Worm (Caenorhabditis elegans) whole organism, L1 larva: ENCODE results near the gene gck-3.
"Not testable (repeated sequence)": the region's sequence is repeated elsewhere in the genome, so short reads cannot be mapped to it uniquely, and the experiment has no call there.

Experiments used
- F16B12.6 ChIP-seq: fragments of 150-350 bp; optimal IDR thresholded peaks from 2 replicates; lab custom pipeline; 2014; ENCODE audit warnings: missing biosample characterization, missing genetic modification characterization
- aha-1 ChIP-seq: fragments of 150-350 bp; optimal IDR thresholded peaks from 2 replicates; lab custom pipeline; 2014; ENCODE audit warnings: missing biosample characterization, missing genetic modification characterization
- aly-2 ChIP-seq: fragments of 150-350 bp; optimal IDR thresholded peaks from 2 replicates; lab custom pipeline; 2014; ENCODE audit warnings: missing biosample characterization, missing genetic modification characterization
- blmp-1 ChIP-seq: fragments of 150-350 bp; optimal IDR thresholded peaks from 2 replicates; lab custom pipeline; 2014; ENCODE audit warnings: missing biosample characterization, missing genetic modification characterization
- ceh-63 ChIP-seq: fragments of 200-800 bp; sonication (Bioruptor generic); optimal IDR thresholded peaks from 2 replicates; lab custom pipeline; 2018; ENCODE audit warnings: mild to moderate bottlenecking, missing genetic modification characterization, missing compliant biosample characterization
- ceh-8 ChIP-seq: fragments of 200-800 bp; sonication (Bioruptor generic); optimal IDR thresholded peaks from 2 replicates; lab custom pipeline; 2018; ENCODE audit warnings: mild to moderate bottlenecking, missing genetic modification characterization, moderate library complexity, missing compliant biosample characterization
- ceh-82 ChIP-seq, 3 experiments: fragments of 150-350 bp in 1 of 3; sonication (generic microtip) in 2 of 3; optimal IDR thresholded peaks; 2 replicates each; lab custom pipeline; 2014 to 2017; ENCODE audit warnings: missing biosample characterization in 3 of 3, missing genetic modification characterization in 3 of 3
- ceh-88 ChIP-seq: fragments of 200-800 bp; sonication (Bioruptor generic); IDR thresholded peaks from 2 replicates; pipeline ENCODE4 v1.3.6; 2022; ENCODE audit warnings: missing genetic modification characterization, missing compliant biosample characterization
- efl-1 ChIP-seq, 4 experiments: fragments of 150-350 bp; optimal IDR thresholded peaks in 3 of 4; peaks in 1 of 4; 1 replicate in 1 of 4; 2 replicates in 3 of 4; lab custom pipeline; 2014; ENCODE audit warnings: missing biosample characterization in 2 of 4, missing genetic modification characterization in 2 of 4, missing genetic modification reagents in 2 of 4
- egl-13 ChIP-seq: sonication (generic microtip); optimal IDR thresholded peaks from 2 replicates; lab custom pipeline; 2016; ENCODE audit warnings: missing genotype, missing genetic modification reagents, missing genetic modification characterization, missing compliant biosample characterization
- egl-27 ChIP-seq, 2 experiments: fragments of 150-350 bp in 1 of 2; sonication (generic microtip); optimal IDR thresholded peaks; 3 replicates each; lab custom pipeline; 2017 to 2018; ENCODE audit warnings: missing biosample characterization in 2 of 2, missing genetic modification characterization in 2 of 2, missing genetic modification reagents in 2 of 2
- elt-2 ChIP-seq: sonication (generic microtip); optimal IDR thresholded peaks from 2 replicates; lab custom pipeline; 2016; ENCODE audit warnings: missing genetic modification characterization, mild to moderate bottlenecking, inconsistent platforms, missing compliant biosample characterization, missing genetic modification reagents
- fkh-10 ChIP-seq: sonication (generic microtip); optimal IDR thresholded peaks from 2 replicates; lab custom pipeline; 2017; ENCODE audit warnings: missing biosample characterization, missing genetic modification reagents, missing genetic modification characterization
- fkh-4 ChIP-seq: sonication (generic microtip); optimal IDR thresholded peaks from 2 replicates; lab custom pipeline; 2016; ENCODE audit warnings: missing compliant biosample characterization, missing genetic modification characterization, borderline replicate concordance
- fkh-8 ChIP-seq: sonication (generic microtip); optimal IDR thresholded peaks from 2 replicates; lab custom pipeline; 2016; ENCODE audit warnings: mild to moderate bottlenecking, missing genetic modification characterization, missing compliant biosample characterization
- fos-1 ChIP-seq: fragments of 150-350 bp; optimal IDR thresholded peaks from 2 replicates; lab custom pipeline; 2014; ENCODE audit warnings: missing biosample characterization, missing genetic modification characterization
- irx-1 ChIP-seq: sonication (generic microtip); optimal IDR thresholded peaks from 2 replicates; lab custom pipeline; 2016; ENCODE audit warnings: missing genetic modification characterization, missing compliant biosample characterization
- isw-1 ChIP-seq: fragments of 200-800 bp; sonication (Bioruptor generic); IDR thresholded peaks from 2 replicates; pipeline ENCODE4 v1.3.6; 2022; ENCODE audit warnings: missing genetic modification characterization, missing compliant biosample characterization
- lin-13 ChIP-seq: fragments of 150-350 bp; optimal IDR thresholded peaks from 2 replicates; lab custom pipeline; 2014; ENCODE audit warnings: missing biosample characterization, missing genetic modification reagents, missing genetic modification characterization
- lin-14 ChIP-seq: fragments of 200-800 bp; sonication (Bioruptor generic); optimal IDR thresholded peaks from 2 replicates; lab custom pipeline; 2018; ENCODE audit warnings: mild to moderate bottlenecking, missing genetic modification characterization, moderate library complexity, missing compliant biosample characterization
- lsy-2 ChIP-seq, 2 experiments: fragments of 150-350 bp; optimal IDR thresholded peaks; 2 replicates each; lab custom pipeline; 2014; ENCODE audit warnings: missing biosample characterization in 2 of 2, missing genetic modification characterization in 2 of 2
- mdl-1 ChIP-seq, 2 experiments: fragments of 150-350 bp; optimal IDR thresholded peaks; 2 replicates each; lab custom pipeline; 2014 to 2017; ENCODE audit warnings: missing biosample characterization in 2 of 2, missing genetic modification characterization in 2 of 2, inconsistent platforms in 1 of 2
- mep-1 ChIP-seq: fragments of 150-350 bp; optimal IDR thresholded peaks from 2 replicates; lab custom pipeline; 2014; ENCODE audit warnings: missing biosample characterization, missing genetic modification characterization
- nhr-11 ChIP-seq: fragments of 150-350 bp; optimal IDR thresholded peaks from 2 replicates; lab custom pipeline; 2014; ENCODE audit warnings: missing biosample characterization, missing genetic modification characterization
- nhr-12 ChIP-seq: sonication (generic microtip); optimal IDR thresholded peaks from 2 replicates; lab custom pipeline; 2017; ENCODE audit warnings: missing biosample characterization, missing genetic modification characterization
- nhr-20 ChIP-seq: sonication (generic microtip); optimal IDR thresholded peaks from 2 replicates; lab custom pipeline; 2016; ENCODE audit warnings: mild to moderate bottlenecking, missing genetic modification characterization, missing compliant biosample characterization
- nhr-237 ChIP-seq: fragments of 150-350 bp; optimal IDR thresholded peaks from 2 replicates; lab custom pipeline; 2014; ENCODE audit warnings: missing biosample characterization, missing genetic modification characterization
- nhr-28 ChIP-seq: fragments of 150-350 bp; optimal IDR thresholded peaks from 2 replicates; lab custom pipeline; 2014; ENCODE audit warnings: missing biosample characterization, missing genetic modification characterization
- nhr-76 ChIP-seq: sonication (generic microtip); optimal IDR thresholded peaks from 2 replicates; lab custom pipeline; 2017; ENCODE audit warnings: missing biosample characterization, missing genetic modification characterization
- nhr-84 ChIP-seq: sonication (generic microtip); optimal IDR thresholded peaks from 2 replicates; lab custom pipeline; 2017; ENCODE audit warnings: missing biosample characterization, missing genetic modification characterization
- nhr-85 ChIP-seq: sonication (generic microtip); peaks from one replicate; lab custom pipeline; 2016; ENCODE audit warnings: missing genetic modification characterization, inconsistent platforms, missing compliant biosample characterization
- skn-1 ChIP-seq: fragments of 150-350 bp; optimal IDR thresholded peaks from 2 replicates; lab custom pipeline; 2014; ENCODE audit warnings: missing biosample characterization, missing genetic modification characterization
- snpc-4 ChIP-seq: fragments of 150-350 bp; optimal IDR thresholded peaks from 2 replicates; lab custom pipeline; 2014; ENCODE audit warnings: missing biosample characterization, missing genetic modification characterization
- sox-4 ChIP-seq: sonication (generic microtip); optimal IDR thresholded peaks from 2 replicates; lab custom pipeline; 2016; ENCODE audit warnings: missing genetic modification characterization, missing compliant biosample characterization
- sptf-1 ChIP-seq: fragments of 150-350 bp; optimal IDR thresholded peaks from 2 replicates; lab custom pipeline; 2014; ENCODE audit warnings: missing biosample characterization, missing genetic modification characterization
- swsn-7 ChIP-seq: sonication (generic microtip); optimal IDR thresholded peaks from 2 replicates; lab custom pipeline; 2016; ENCODE audit warnings: missing genetic modification characterization, missing compliant biosample characterization
- tlp-1 ChIP-seq: fragments of 150-350 bp; optimal IDR thresholded peaks from 2 replicates; lab custom pipeline; 2014; ENCODE audit warnings: missing biosample characterization, missing genetic modification characterization
- unc-130 ChIP-seq: fragments of 150-350 bp; optimal IDR thresholded peaks from 2 replicates; lab custom pipeline; 2017; ENCODE audit warnings: missing biosample characterization, missing genetic modification characterization, inconsistent platforms
- unc-30 ChIP-seq: sonication (generic microtip); optimal IDR thresholded peaks from 2 replicates; lab custom pipeline; 2017; ENCODE audit warnings: missing biosample characterization, missing genetic modification characterization
- unc-98 ChIP-seq: fragments of 200-800 bp; sonication (Bioruptor generic); IDR thresholded peaks from 2 replicates; pipeline ENCODE4 v1.3.6; 2022; ENCODE audit warnings: missing genetic modification characterization, missing compliant biosample characterization
- xbp-1 ChIP-seq: sonication (generic microtip); optimal IDR thresholded peaks from 2 replicates; lab custom pipeline; 2016; ENCODE audit warnings: missing genetic modification characterization, missing compliant biosample characterization
- ztf-11 ChIP-seq, 2 experiments: sonication (generic microtip); optimal IDR thresholded peaks; 2 replicates each; lab custom pipeline; 2016 to 2017; ENCODE audit warnings: missing genetic modification characterization in 2 of 2, missing biosample characterization in 1 of 2, missing compliant biosample characterization in 1 of 2

gck-3 gene

ce11 chrV:18006930-18007329, 40.3 kb upstream of the gck-3 start, which contains the start of gene Y59A8B.19:
Y59A8B.19 (plus strand) TSS chrV:18007230.
- not testable (repeated sequence) for TF ChIP-seq elt-2 (tag; lab: Kevin White, UChicago); nhr-12; ceh-82 (tag; optimal IDR thresholded peaks at IDR 0.05; lab: Kevin White, UChicago)

DNA sequence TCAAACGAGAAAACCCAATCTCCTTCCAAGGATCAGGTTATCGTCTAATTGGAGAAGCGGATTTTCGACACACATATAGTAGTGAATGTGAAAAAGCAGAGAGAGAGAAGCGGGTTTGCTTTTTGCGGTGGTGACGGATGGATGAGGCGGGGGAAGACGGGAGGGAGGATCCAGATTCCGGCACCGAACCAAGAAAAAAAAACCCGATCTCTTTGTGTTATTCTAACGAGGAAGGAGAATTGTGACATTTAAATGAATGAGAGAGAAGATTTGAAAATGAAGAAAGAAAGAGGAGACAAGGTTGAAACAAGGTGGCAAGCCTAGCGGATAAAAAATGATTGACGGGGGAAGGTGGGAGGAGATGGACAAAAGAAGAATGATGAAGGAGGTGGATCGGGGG, 37.2 kb upstream of the gck-3 start:
- no peak for TF ChIP-seq sptf-1 (tag; lab: Kevin White, UChicago)
- TF ChIP-seq nhr-85 (tag; lab: Kevin White, UChicago): peak; percentile 33
- TF ChIP-seq nhr-84: no peak
- TF ChIP-seq nhr-11 (tag; lab: Kevin White, UChicago): no peak
- TF ChIP-seq lin-14 (GFP tag; lab: Kevin White, UChicago): no peak
- peak; percentile 65 for TF ChIP-seq blmp-1 (tag; lab: Kevin White, UChicago)

ce11 chrV:18001268-18001667, 34.6 kb upstream of the gck-3 start, which contains the start of gene lon-8:
lon-8 (minus strand) TSS chrV:18001368.
- TF ChIP-seq nhr-76 (tag; lab: Kevin White, UChicago): no peak
- TF ChIP-seq sox-4 (tag; lab: Kevin White, UChicago): no peak
- no peak for TF ChIP-seq egl-13 (tag; lab: Kevin White, UChicago)
- TF ChIP-seq aha-1 (tag; lab: Kevin White, UChicago): no peak
- no peak for TF ChIP-seq nhr-12
- no peak for TF ChIP-seq nhr-28 (tag; lab: Kevin White, UChicago)
- no peak for TF ChIP-seq ztf-11 (tag; optimal IDR thresholded peaks at IDR 0.05; lab: Kevin White, UChicago)
- no peak for TF ChIP-seq unc-30
- no peak for TF ChIP-seq unc-130 (tag; lab: Kevin White, UChicago)
- no peak for TF ChIP-seq nhr-84
- TF ChIP-seq unc-98 (GFP tag; lab: Robert Waterston, UW): no peak
- no peak for TF ChIP-seq ceh-82 (tag; optimal IDR thresholded peaks at IDR 0.05; lab: Kevin White, UChicago)
- no peak for TF ChIP-seq skn-1 (tag; lab: Kevin White, UChicago)

DNA sequence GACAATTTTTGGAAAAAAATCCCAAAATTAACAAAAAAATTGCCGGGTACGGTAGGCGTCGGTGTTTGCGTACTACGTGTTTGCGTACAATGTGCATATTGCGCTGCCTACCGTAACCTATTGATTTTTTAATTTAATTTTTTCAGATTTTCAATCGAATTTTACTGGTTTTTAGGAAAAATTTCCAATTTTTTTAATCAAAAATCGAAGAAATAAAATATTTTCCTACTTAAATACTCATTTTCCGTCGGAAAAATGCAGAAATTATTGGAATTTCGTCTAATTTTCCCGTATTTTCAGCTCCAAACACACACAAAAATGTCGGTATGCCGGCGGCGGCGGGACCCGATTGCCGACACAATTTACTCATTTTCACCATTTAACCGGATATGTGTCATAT, 19.3 kb upstream of the gck-3 start, which contains the start of gene Y59A8B.21:
Y59A8B.21 (plus strand) TSS at position 301 of the 400 bp plus-strand sequence.
- TF ChIP-seq nhr-28 (tag; lab: Kevin White, UChicago): no peak
- TF ChIP-seq lsy-2 (tag; optimal IDR thresholded peaks at IDR 0.05; lab: Kevin White, UChicago): peak in 1 of 2 experiments; percentile 14

DNA sequence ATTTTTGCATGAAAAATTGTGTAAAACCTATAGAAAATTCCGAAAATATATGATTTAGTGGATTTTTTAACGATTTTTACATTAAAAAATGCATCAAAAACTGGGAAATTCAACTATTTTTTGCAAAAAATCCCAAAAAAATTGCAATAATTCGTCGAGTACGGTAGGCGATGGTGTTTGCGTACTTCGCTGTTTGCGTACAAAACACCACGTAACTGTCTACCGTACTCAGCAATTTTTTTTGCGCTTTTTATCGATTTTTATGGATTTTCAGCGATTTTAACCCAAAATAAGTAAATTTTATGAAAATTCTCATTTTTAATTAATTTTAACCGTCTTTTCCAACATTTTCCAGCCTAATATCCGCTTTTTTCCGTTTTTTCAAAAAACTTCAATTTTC, 16.3 kb upstream of the gck-3 start:
- TF ChIP-seq F16B12.6 (tag; lab: Kevin White, UChicago): peak; percentile 14
- TF ChIP-seq lsy-2 (tag; optimal IDR thresholded peaks at IDR 0.05; lab: Kevin White, UChicago): peak; percentile 49 to 63
- TF ChIP-seq snpc-4 (tag; lab: Kevin White, UChicago): no peak

- peak; percentile 66 to 67 for TF ChIP-seq efl-1 (optimal IDR thresholded peaks at IDR 0.05; lab: Kevin White, UChicago)
- peak; percentile 64 to 94 for TF ChIP-seq efl-1 (GFP tag; optimal IDR thresholded peaks at IDR 0.05 in 1 of 2; lab: Kevin White, UChicago)
- TF ChIP-seq isw-1 (GFP tag; lab: Robert Waterston, UW): peak; percentile 48
- peak; percentile 34 for TF ChIP-seq mep-1
- no peak for TF ChIP-seq lin-13 (GFP tag; lab: Kevin White, UChicago)
- TF ChIP-seq ceh-63 (GFP tag; lab: Kevin White, UChicago): no peak
- no peak for TF ChIP-seq nhr-237
- TF ChIP-seq fos-1: peak; percentile 54
- TF ChIP-seq irx-1 (tag; lab: Kevin White, UChicago): no peak
- TF ChIP-seq ceh-8: no peak
- no peak for TF ChIP-seq nhr-12
- TF ChIP-seq mdl-1 (tag; optimal IDR thresholded peaks at IDR 0.05; lab: Kevin White, UChicago): peak in 1 of 2 experiments; percentile 5
- TF ChIP-seq fkh-10: peak; percentile 32
- no peak for TF ChIP-seq blmp-1 (tag; lab: Kevin White, UChicago)
- no peak for TF ChIP-seq egl-27 (tag; optimal IDR thresholded peaks at IDR 0.05; lab: Kevin White, UChicago)
- TF ChIP-seq ztf-11 (tag; optimal IDR thresholded peaks at IDR 0.05; lab: Kevin White, UChicago): peak in 1 of 2 experiments; percentile 25
- no peak for TF ChIP-seq lin-14 (GFP tag; lab: Kevin White, UChicago)
- TF ChIP-seq ceh-82 (tag; optimal IDR thresholded peaks at IDR 0.05; lab: Kevin White, UChicago): peak; percentile 56 to 63 (median 57)
- TF ChIP-seq fkh-8 (tag; lab: Kevin White, UChicago): peak; percentile 67
- no peak for TF ChIP-seq aly-2 (tag; lab: Kevin White, UChicago)
- TF ChIP-seq xbp-1 (tag; lab: Kevin White, UChicago): peak; percentile 44
- no peak for TF ChIP-seq nhr-20
- TF ChIP-seq elt-2 (tag; lab: Kevin White, UChicago): no peak
- no peak for TF ChIP-seq swsn-7 (tag; lab: Kevin White, UChicago)
- no peak for TF ChIP-seq tlp-1
- no peak for TF ChIP-seq nhr-85 (tag; lab: Kevin White, UChicago)
- no peak for TF ChIP-seq ceh-88 (GFP tag; lab: Robert Waterston, UW)
- TF ChIP-seq lsy-2 (tag; optimal IDR thresholded peaks at IDR 0.05; lab: Kevin White, UChicago): peak; percentile 97 to 98
- no peak for TF ChIP-seq fkh-4
Measured at ce11 chrV:17981732-17982131, 15.1 kb upstream of the gck-3 start.
